Fruit fly (Drosophila melanogaster): ENCODE results near the gene CG8141.

dm6 chr3R:13155587-13155986, 35.8 kb upstream of the CG8141 start, which contains the start of gene 2mit:
- TF ChIP-seq Hnf4 (GFP tag; optimal IDR thresholded peaks at IDR 0.05) = no peak
- TF ChIP-seq Rel (GFP tag; optimal IDR thresholded peaks at IDR 0.05) = no peak
- no peak for TF ChIP-seq Rel (tag; optimal IDR thresholded peaks at IDR 0.05)
- TF ChIP-seq OdsH (GFP tag; optimal IDR thresholded peaks at IDR 0.05) = no peak
- TF ChIP-seq jim (GFP tag; optimal IDR thresholded peaks at IDR 0.05) = no peak
- TF ChIP-seq Myc (optimal IDR thresholded peaks at IDR 0.05) = no peak
- TF ChIP-seq Mio (GFP tag; optimal IDR thresholded peaks at IDR 0.05) = no peak
- TF ChIP-seq br (GFP tag; optimal IDR thresholded peaks at IDR 0.05) = no peak
- no peak for TF ChIP-seq psq (GFP tag; optimal IDR thresholded peaks at IDR 0.05)
- TF ChIP-seq brk (GFP tag; optimal IDR thresholded peaks at IDR 0.05) = no peak
- no peak for TF ChIP-seq sage (GFP tag; optimal IDR thresholded peaks at IDR 0.05)
- no peak for TF ChIP-seq h (GFP tag; optimal IDR thresholded peaks at IDR 0.05)
- TF ChIP-seq Abd-B (GFP tag; optimal IDR thresholded peaks at IDR 0.05) = no peak
- TF ChIP-seq lola (GFP tag; optimal IDR thresholded peaks at IDR 0.05) = no peak

Measured in whole organism, wandering third instar larva.